Worm (Caenorhabditis elegans): ENCODE results near the gene T15B12.1.

DNA sequence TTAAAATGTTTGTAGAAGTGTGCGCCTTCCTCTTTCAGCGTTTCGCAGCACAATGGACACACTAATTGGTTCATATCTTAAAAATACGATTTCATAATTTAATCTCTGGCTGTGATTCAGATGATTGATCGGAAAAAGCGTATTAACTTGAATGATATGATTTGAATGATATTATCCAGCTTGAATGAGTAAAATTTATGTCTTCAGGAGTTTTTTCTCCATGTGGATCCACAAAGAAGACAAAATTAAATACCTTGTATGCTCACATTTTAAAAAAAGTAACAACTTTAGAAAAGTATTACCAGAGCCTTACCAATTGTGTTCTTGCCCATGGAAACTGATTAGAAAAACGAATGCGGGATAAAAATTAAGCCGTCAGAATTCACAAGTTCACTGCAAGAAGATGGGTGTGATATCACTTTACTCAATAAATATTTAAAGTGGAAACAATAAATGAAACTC is 14.6 kb upstream of the T15B12.1 start, which contains the start of gene ztf-8:
- TF ChIP-seq cog-1 (tag; optimal IDR thresholded peaks at IDR 0.05) (no peak), tab-1 (GFP tag; IDR thresholded peaks at IDR 0.05) (no peak)

Measured in whole organism, midembryonic.